Fruit fly (Drosophila melanogaster) whole organism, embryonic: Measurements from ENCODE around the gene pit.
A peak's percentile ranks its signal among the peaks of the same experiment; 100 is the strongest.

Experiments
- Ada2b ChIP-seq: fragments of 200-800 bp; sonication (Bioruptor generic); IDR thresholded peaks from 2 replicates; pipeline ENCODE4 v1.3.6; 2022; ENCODE audit warnings: missing biosample characterization, missing genetic modification characterization
- Aef1 ChIP-seq: fragments of 200-800 bp; sonication (Bioruptor generic); IDR thresholded peaks from 3 replicates; pipeline ENCODE4 v1.3.6; 2022; ENCODE audit warnings: missing biosample characterization, missing genetic modification characterization
- B-H1 ChIP-seq: fragments of 200-800 bp; sonication (Bioruptor generic); IDR thresholded peaks from 3 replicates; pipeline ENCODE4 v1.3.6; 2022; ENCODE audit warnings: missing biosample characterization, missing genetic modification characterization
- CG11560 ChIP-seq: fragments of 200-800 bp; sonication (Bioruptor generic); IDR thresholded peaks from 3 replicates; pipeline ENCODE4 v1.3.6; 2022; ENCODE audit warnings: missing biosample characterization, missing genetic modification characterization
- CG12155 ChIP-seq: fragments of 200-800 bp; sonication (Bioruptor generic); optimal IDR thresholded peaks from 3 replicates; lab custom pipeline; 2016; ENCODE audit warnings: missing biosample characterization, missing genetic modification characterization
- CG12219 ChIP-seq: fragments of 200-800 bp; sonication (Bioruptor generic); optimal IDR thresholded peaks from 3 replicates; lab custom pipeline; 2018; ENCODE audit warnings: missing biosample characterization, mild to moderate bottlenecking, missing genetic modification characterization
- CG12769 ChIP-seq: fragments of 200-800 bp; sonication (Bioruptor generic); optimal IDR thresholded peaks from 2 replicates; lab custom pipeline; 2019; ENCODE audit warnings: missing biosample characterization, mild to moderate bottlenecking, missing genetic modification characterization, moderate library complexity
- CG13775 ChIP-seq: fragments of 200-800 bp; sonication (Bioruptor generic); optimal IDR thresholded peaks from 3 replicates; lab custom pipeline; 2017; ENCODE audit warnings: missing biosample characterization, mild to moderate bottlenecking, missing genetic modification characterization
- CG14667 ChIP-seq: fragments of 200-800 bp; sonication (Bioruptor generic); IDR thresholded peaks from 2 replicates; pipeline ENCODE4 v1.3.6; 2022; ENCODE audit warnings: missing biosample characterization, missing genetic modification characterization
- CG16813 ChIP-seq: fragments of 200-800 bp; sonication (Bioruptor generic); IDR thresholded peaks from 3 replicates; pipeline ENCODE4 v1.3.6; 2022; ENCODE audit warnings: missing biosample characterization, missing genetic modification characterization; ENCODE audit not compliant: partially characterized antibody
- CG16815 ChIP-seq: fragments of 200-800 bp; sonication (Bioruptor generic); optimal IDR thresholded peaks from 3 replicates; lab custom pipeline; 2017; ENCODE audit warnings: missing biosample characterization, mild to moderate bottlenecking, missing genetic modification characterization
- CG17328 ChIP-seq: fragments of 200-800 bp; sonication (Bioruptor generic); IDR thresholded peaks from 2 replicates; pipeline ENCODE4 v1.3.6; 2022; ENCODE audit warnings: missing biosample characterization, missing genetic modification characterization
- CG17361 ChIP-seq: fragments of 200-800 bp; sonication (Bioruptor generic); IDR thresholded peaks from 3 replicates; pipeline ENCODE4 v1.3.6; 2022; ENCODE audit warnings: missing biosample characterization, missing genetic modification characterization
- CG17385 ChIP-seq: fragments of 200-800 bp; sonication (Bioruptor generic); optimal IDR thresholded peaks from 3 replicates; lab custom pipeline; 2018; ENCODE audit warnings: missing biosample characterization, mild to moderate bottlenecking, missing genetic modification characterization
- CG2120 ChIP-seq: fragments of 200-800 bp; sonication (Bioruptor generic); optimal IDR thresholded peaks from 3 replicates; lab custom pipeline; 2016; ENCODE audit warnings: missing biosample characterization, missing genetic modification characterization
- CG31365 ChIP-seq: fragments of 200-800 bp; sonication (Bioruptor generic); optimal IDR thresholded peaks from 2 replicates; lab custom pipeline; 2018; ENCODE audit warnings: missing biosample characterization, mild to moderate bottlenecking, missing genetic modification characterization
- CG32532 ChIP-seq: fragments of 200-800 bp; sonication (Bioruptor generic); IDR thresholded peaks from 2 replicates; pipeline ENCODE4 v1.3.6; 2022; ENCODE audit warnings: missing biosample characterization, missing genetic modification characterization
- CG3838 ChIP-seq: fragments of 200-800 bp; sonication (Bioruptor generic); optimal IDR thresholded peaks from 3 replicates; lab custom pipeline; 2016; ENCODE audit warnings: missing biosample characterization, missing genetic modification characterization
- CG4360 ChIP-seq: fragments of 200-800 bp; sonication (Bioruptor generic); IDR thresholded peaks from 2 replicates; pipeline ENCODE4 v1.3.6; 2022; ENCODE audit warnings: missing biosample characterization, missing genetic modification characterization
- CG4404 ChIP-seq: fragments of 200-800 bp; sonication (Bioruptor generic); IDR thresholded peaks from 2 replicates; pipeline ENCODE4 v1.3.6; 2022; ENCODE audit warnings: missing biosample characterization, missing genetic modification characterization
- CG4730 ChIP-seq: fragments of 200-800 bp; sonication (Bioruptor generic); IDR thresholded peaks from 2 replicates; pipeline ENCODE4 v1.3.6; 2022; ENCODE audit warnings: missing biosample characterization, missing genetic modification characterization
- CG6854 ChIP-seq: fragments of 200-800 bp; sonication (Bioruptor generic); optimal IDR thresholded peaks from 3 replicates; lab custom pipeline; 2017; ENCODE audit warnings: missing biosample characterization, mild to moderate bottlenecking, missing genetic modification characterization
- CG7372 ChIP-seq: fragments of 200-800 bp; sonication (Bioruptor generic); IDR thresholded peaks from 2 replicates; pipeline ENCODE4 v1.3.6; 2022; ENCODE audit warnings: missing biosample characterization, missing genetic modification characterization
- CG8388 ChIP-seq: fragments of 200-800 bp; sonication (Bioruptor generic); optimal IDR thresholded peaks from 2 replicates; lab custom pipeline; 2019; ENCODE audit warnings: missing biosample characterization, mild to moderate bottlenecking, missing genetic modification characterization, moderate library complexity
- CoRest ChIP-seq: fragments of 200-800 bp; sonication (Bioruptor generic); optimal IDR thresholded peaks from 3 replicates; lab custom pipeline; 2018; ENCODE audit warnings: missing biosample characterization, mild to moderate bottlenecking, missing genetic modification characterization, moderate library complexity
- Drgx ChIP-seq: fragments of 200-800 bp; sonication (Bioruptor generic); IDR thresholded peaks from 2 replicates; pipeline ENCODE4 v1.3.6; 2022; ENCODE audit warnings: missing biosample characterization, missing genetic modification characterization
- Ets65A ChIP-seq: fragments of 200-800 bp; sonication (Bioruptor generic); peaks from one replicate; lab custom pipeline; 2016; ENCODE audit warnings: missing biosample characterization, missing genetic modification characterization
- Fer2 ChIP-seq: fragments of 200-800 bp; sonication (Bioruptor generic); optimal IDR thresholded peaks from 2 replicates; lab custom pipeline; 2018; ENCODE audit warnings: missing biosample characterization, mild to moderate bottlenecking, missing genetic modification characterization, moderate library complexity
- H2.0 ChIP-seq: fragments of 200-800 bp; sonication (Bioruptor generic); IDR thresholded peaks from 2 replicates; pipeline ENCODE4 v1.3.6; 2022; ENCODE audit warnings: missing biosample characterization, missing genetic modification characterization
- HLH54F ChIP-seq: fragments of 200-800 bp; sonication (Bioruptor generic); optimal IDR thresholded peaks from 3 replicates; lab custom pipeline; 2016; ENCODE audit warnings: missing biosample characterization, missing genetic modification characterization
- Lhr ChIP-seq: fragments of 200-800 bp; sonication (Bioruptor generic); optimal IDR thresholded peaks from 3 replicates; lab custom pipeline; 2017; ENCODE audit warnings: mild to moderate bottlenecking, missing biosample characterization, missing genetic modification reagents, missing genetic modification characterization
- NfI ChIP-seq: fragments of 200-800 bp; sonication (Bioruptor generic); optimal IDR thresholded peaks from 3 replicates; lab custom pipeline; 2018; ENCODE audit warnings: missing biosample characterization, mild to moderate bottlenecking, missing genetic modification characterization, moderate library complexity
- Stat92E ChIP-seq, 3 experiments: fragments of >200 bp in 2 of 3; fragments of 200-800 bp in 1 of 3; sonication (Bioruptor generic) in 1 of 3; optimal IDR thresholded peaks; 2 replicates each; lab custom pipeline; 2017 to 2019; ENCODE audit warnings: missing biosample characterization in 3 of 3, missing genetic modification characterization in 3 of 3, mild to moderate bottlenecking in 1 of 3, moderate library complexity in 1 of 3
- Xrp1 ChIP-seq: fragments of 200-800 bp; sonication (Bioruptor generic); IDR thresholded peaks from 2 replicates; pipeline ENCODE4 v1.3.6; 2022; ENCODE audit warnings: missing biosample characterization, missing genetic modification characterization
- aop ChIP-seq: fragments of 200-800 bp; sonication (Bioruptor generic); IDR thresholded peaks from 2 replicates; pipeline ENCODE4 v1.3.6; 2022; ENCODE audit warnings: missing biosample characterization, missing genetic modification characterization
- btn ChIP-seq: fragments of 200-800 bp; sonication (Bioruptor generic); optimal IDR thresholded peaks from 2 replicates; lab custom pipeline; 2016; ENCODE audit warnings: missing biosample characterization, missing genetic modification characterization
- croc ChIP-seq: fragments of 200-800 bp; sonication (Bioruptor generic); conservative IDR thresholded peaks from 3 replicates; pipeline ENCODE4 v1.3.6; 2022; ENCODE audit warnings: missing biosample characterization, missing genetic modification characterization
- hth ChIP-seq: fragments of >200 bp; optimal IDR thresholded peaks from 2 replicates; lab custom pipeline; 2017; ENCODE audit warnings: inconsistent platforms
- lov ChIP-seq, 2 experiments: fragments of 200-800 bp in 1 of 2; fragments of >200 bp in 1 of 2; sonication (Bioruptor generic) in 1 of 2; IDR thresholded peaks in 1 of 2; optimal IDR thresholded peaks in 1 of 2; 2 replicates in 1 of 2; 3 replicates in 1 of 2; pipeline versions ENCODE4 v1.3.6 to Lab custom; 2017 to 2022; ENCODE audit warnings: missing biosample characterization in 1 of 2, missing genetic modification characterization in 1 of 2
- nom ChIP-seq: fragments of 200-800 bp; sonication (Bioruptor generic); optimal IDR thresholded peaks from 2 replicates; lab custom pipeline; 2017; ENCODE audit warnings: missing biosample characterization, missing genetic modification characterization, mild to moderate bottlenecking, moderate library complexity, missing genetic modification reagents
- peb ChIP-seq: fragments of 200-800 bp; sonication (Bioruptor generic); IDR thresholded peaks from 2 replicates; pipeline ENCODE4 v1.3.6; 2022; ENCODE audit warnings: missing biosample characterization, missing genetic modification characterization
- salm ChIP-seq: fragments of 200-800 bp; sonication (Bioruptor generic); optimal IDR thresholded peaks from 2 replicates; lab custom pipeline; 2018; ENCODE audit warnings: missing biosample characterization, mild to moderate bottlenecking, missing genetic modification characterization
- sens ChIP-seq: fragments of 200-800 bp; sonication (Bioruptor generic); peaks from one replicate; lab custom pipeline; 2016; ENCODE audit warnings: missing biosample characterization, missing genetic modification characterization
- seq ChIP-seq: fragments of 200-800 bp; sonication (Bioruptor generic); IDR thresholded peaks from 2 replicates; pipeline ENCODE4 v1.3.6; 2022; ENCODE audit warnings: missing biosample characterization, missing genetic modification characterization
- sob ChIP-seq: fragments of 200-800 bp; sonication (Bioruptor generic); IDR thresholded peaks from 2 replicates; pipeline ENCODE4 v1.3.6; 2022; ENCODE audit warnings: missing biosample characterization, missing genetic modification characterization
- ssp ChIP-seq: fragments of 200-800 bp; sonication (Bioruptor generic); IDR thresholded peaks from 2 replicates; pipeline ENCODE4 v1.3.6; 2022; ENCODE audit warnings: missing biosample characterization, missing genetic modification characterization
- tin ChIP-seq: fragments of 200-800 bp; sonication (Bioruptor generic); optimal IDR thresholded peaks from 3 replicates; lab custom pipeline; 2016; ENCODE audit warnings: missing biosample characterization, missing genetic modification characterization

The pit gene

DNA sequence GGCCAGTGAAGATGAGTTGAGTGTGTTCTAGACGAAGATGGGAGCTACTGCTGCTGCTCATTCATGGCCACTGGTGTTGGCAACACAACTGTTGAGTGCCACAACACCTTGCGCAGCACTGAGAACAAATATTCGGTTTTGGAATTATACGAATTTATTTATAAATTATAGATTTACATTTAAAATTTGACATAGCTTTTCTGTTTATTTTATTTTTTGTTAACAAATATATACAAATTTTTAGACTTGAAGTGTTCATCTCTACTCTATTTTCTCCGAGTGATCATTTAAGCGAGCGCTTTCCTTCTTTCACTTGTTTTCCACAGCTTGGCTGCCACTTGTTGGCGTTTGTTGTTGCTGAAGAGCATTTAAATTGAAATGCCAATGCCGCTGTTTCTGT, 46.6 kb upstream of the pit start:
- TF ChIP-seq Drgx (peak; percentile 25; the same call in 1 of the 2 replicates), CG12155 (GFP tag; lab: Kevin White, UChicago) (no peak), croc (GFP tag; lab: Robert Waterston, UW) (no peak), CG2120 (GFP tag; lab: Kevin White, UChicago) (no peak), sens (GFP tag; lab: Kevin White, UChicago) (peak; percentile 16)

DNA sequence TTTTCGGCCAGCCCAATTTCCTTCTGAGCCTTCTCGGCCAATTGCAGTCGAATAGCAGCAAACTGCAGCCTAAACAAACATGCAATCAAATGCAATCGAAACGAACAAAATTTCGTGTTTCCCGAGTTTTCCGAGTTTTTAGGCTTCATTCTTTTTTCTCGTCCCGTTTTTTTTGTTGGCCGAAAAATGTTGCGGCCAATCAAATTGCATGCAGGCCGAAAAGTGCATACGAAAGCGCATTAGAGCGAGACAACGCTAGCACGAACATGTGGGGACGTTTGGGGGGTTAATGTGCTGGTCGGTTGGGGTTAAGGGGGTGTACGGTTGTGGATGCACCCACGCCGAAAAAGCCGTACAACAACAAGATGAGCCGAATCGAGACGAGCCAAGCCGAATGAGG, 44.3 kb upstream of the pit start:
- no peak for TF ChIP-seq Lhr (GFP tag; lab: Kevin White, UChicago)
- TF ChIP-seq tin = no peak
- TF ChIP-seq CoRest = no peak
- TF ChIP-seq CG4360 (GFP tag; lab: Robert Waterston, UW) = no peak
- peak; percentile 46 for TF ChIP-seq Ets65A (GFP tag; lab: Kevin White, UChicago)
- no peak for TF ChIP-seq Fer2
- TF ChIP-seq Xrp1 = no peak
- peak; percentile 45; the same call in 1 of the 2 replicates for TF ChIP-seq Drgx
- TF ChIP-seq Stat92E (GFP tag; optimal IDR thresholded peaks at IDR 0.05; lab: Kevin White, UChicago) = no peak
- no peak for TF ChIP-seq HLH54F
- no peak for TF ChIP-seq CG6854
- no peak for TF ChIP-seq aop (GFP tag; lab: Robert Waterston, UW)
- TF ChIP-seq CG12769 (tag; lab: Kevin White, UChicago) = no peak
- TF ChIP-seq seq (GFP tag; lab: Robert Waterston, UW) = no peak
- TF ChIP-seq CG13775 (GFP tag; lab: Kevin White, UChicago) = no peak
- TF ChIP-seq sob (GFP tag; lab: Robert Waterston, UW) = no peak
- no peak for TF ChIP-seq peb (GFP tag; lab: Robert Waterston, UW)

DNA sequence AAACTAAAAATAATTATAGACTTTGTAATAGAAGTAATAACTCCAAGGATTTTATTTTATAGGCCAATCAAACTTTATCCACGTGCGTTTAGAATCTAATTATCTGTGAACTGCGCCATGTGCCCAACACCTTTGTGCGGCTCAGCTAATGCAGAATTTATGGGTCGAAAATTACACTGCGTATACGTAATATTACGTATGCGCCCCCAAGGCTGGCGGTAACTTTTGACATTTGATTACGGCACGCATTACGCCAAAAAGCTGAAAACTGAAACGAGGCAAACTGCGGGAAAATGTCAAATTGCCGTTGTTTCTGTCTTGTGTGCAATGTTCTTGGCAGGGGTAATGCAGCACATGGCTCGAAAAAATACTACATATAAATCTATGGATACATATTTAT, 42.5 kb upstream of the pit start:
- TF ChIP-seq CG3838 (GFP tag; lab: Kevin White, UChicago) (no peak), CG7372 (GFP tag; lab: Robert Waterston, UW) (peak; percentile 65)

DNA sequence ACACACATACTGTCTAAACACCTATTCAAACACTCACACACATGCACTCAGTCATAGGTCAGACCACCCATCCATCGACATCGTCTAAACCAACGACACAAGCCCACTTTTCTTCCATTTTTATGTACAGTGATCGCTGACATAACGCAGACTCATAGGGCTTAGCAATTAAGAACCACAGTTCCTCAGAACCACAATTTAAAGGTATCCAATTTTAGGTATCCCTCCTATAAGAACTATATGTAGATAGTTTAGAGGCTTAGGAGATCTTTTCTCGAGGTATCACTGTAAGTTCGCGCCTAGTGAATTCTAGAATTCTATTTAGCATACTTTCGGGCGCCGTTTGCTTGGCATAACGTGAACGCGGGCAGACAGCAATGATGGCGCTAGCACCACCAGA, 41.2 kb upstream of the pit start:
- TF ChIP-seq ssp (0 out of 2 replicates have a peak, but pooled peaks have one; percentile 39), nom (GFP tag; lab: Kevin White, UChicago) (no peak), Aef1 (GFP tag; lab: Robert Waterston, UW) (peak; percentile 67), CG17361 (GFP tag; lab: Robert Waterston, UW) (no peak), CG4730 (GFP tag; lab: Robert Waterston, UW) (peak; percentile 43), salm (tag; lab: Kevin White, UChicago) (no peak), CG32532 (GFP tag; lab: Robert Waterston, UW) (peak; percentile 73), CG11560 (tag; lab: Robert Waterston, UW) (0 out of 3 replicates have a peak, but pooled peaks have one; percentile 40), btn (no peak), CG31365 (tag; lab: Kevin White, UChicago) (no peak), croc (GFP tag; lab: Robert Waterston, UW) (peak; percentile 28; the same call in 1 of the 3 replicates), CG4404 (peak; percentile 28; the same call in 1 of the 2 replicates), CG14667 (GFP tag; lab: Robert Waterston, UW) (peak; percentile 36; the same call in 1 of the 2 replicates), CG17385 (GFP tag; lab: Kevin White, UChicago) (peak; percentile 23), lov (optimal IDR thresholded peaks at IDR 0.05; lab: Kevin White, UChicago) (no peak), lov (GFP tag; IDR thresholded peaks at IDR 0.05; lab: Robert Waterston, UW) (0 out of 3 replicates have a peak, but pooled peaks have one; percentile 38), CG16815 (GFP tag; lab: Kevin White, UChicago) (peak; percentile 50), CG17328 (GFP tag; lab: Robert Waterston, UW) (peak; percentile 64), H2.0 (GFP tag; lab: Robert Waterston, UW) (peak; percentile 57; the same call in 1 of the 2 replicates), NfI (peak; percentile 51), CG8388 (GFP tag; lab: Kevin White, UChicago) (no peak), CG16813 (GFP tag; lab: Robert Waterston, UW) (no peak), CG12219 (GFP tag; lab: Kevin White, UChicago) (peak; percentile 5), Ets65A (GFP tag; lab: Kevin White, UChicago) (peak; percentile 89), CG12155 (GFP tag; lab: Kevin White, UChicago) (no peak), hth (lab: Kevin White, UChicago) (no peak), aop (GFP tag; lab: Robert Waterston, UW) (no peak), B-H1 (peak; percentile 57; the same call in 2 of the 3 replicates), Ada2b (peak; percentile 60; the same call in 1 of the 2 replicates)
